Worm (Caenorhabditis elegans) whole organism, mixed stage, embryonic: ENCODE measurements around the gene nhr-34.
A peak's percentile ranks its signal among the peaks of the same experiment; 100 is the strongest.

Experiments
- M03D4.4 ChIP-seq: sonication (generic microtip); optimal IDR thresholded peaks from 2 replicates; lab custom pipeline; 2017; ENCODE audit warnings: mild to moderate bottlenecking, missing genetic modification characterization, missing compliant biosample characterization
- bed-3 ChIP-seq: fragments of 200-800 bp; sonication (Bioruptor generic); optimal IDR thresholded peaks from 3 replicates; lab custom pipeline; 2018; ENCODE audit warnings: mild to moderate bottlenecking, missing genetic modification characterization, moderate library complexity, missing compliant biosample characterization
- blmp-1 ChIP-seq: fragments of 150-350 bp; optimal IDR thresholded peaks from 2 replicates; lab custom pipeline; 2014; ENCODE audit warnings: missing biosample characterization, missing genetic modification characterization
- ceh-39 ChIP-seq: fragments of 150-350 bp; optimal IDR thresholded peaks from 2 replicates; lab custom pipeline; 2014; ENCODE audit warnings: missing biosample characterization, missing genetic modification characterization
- ceh-43 ChIP-seq: fragments of 200-800 bp; sonication (Bioruptor generic); optimal IDR thresholded peaks from 2 replicates; lab custom pipeline; 2018; ENCODE audit warnings: mild to moderate bottlenecking, missing genetic modification characterization, moderate library complexity, missing compliant biosample characterization
- cnd-1 ChIP-seq: fragments of 200-800 bp; sonication (Bioruptor generic); optimal IDR thresholded peaks from 2 replicates; lab custom pipeline; 2018; ENCODE audit warnings: mild to moderate bottlenecking, missing genetic modification characterization, missing compliant biosample characterization
- drap-1 ChIP-seq: fragments of 200-800 bp; sonication (Bioruptor generic); optimal IDR thresholded peaks from 3 replicates; lab custom pipeline; 2018; ENCODE audit warnings: mild to moderate bottlenecking, missing genetic modification characterization, missing compliant biosample characterization
- elt-1 ChIP-seq: sonication (generic microtip); optimal IDR thresholded peaks from 2 replicates; lab custom pipeline; 2017; ENCODE audit warnings: missing genetic modification characterization, mild to moderate bottlenecking, missing compliant biosample characterization, antibody characterized with exemption, moderate library complexity, borderline replicate concordance; ENCODE audit not compliant: insufficient read depth
- elt-3 ChIP-seq: fragments of 150-350 bp; optimal IDR thresholded peaks from 2 replicates; lab custom pipeline; 2014; ENCODE audit warnings: missing biosample characterization, missing genetic modification characterization
- flh-1 ChIP-seq: fragments of 200-800 bp; sonication (Bioruptor generic); optimal IDR thresholded peaks from 2 replicates; lab custom pipeline; 2018; ENCODE audit warnings: mild to moderate bottlenecking, missing genetic modification characterization, moderate library complexity, missing compliant biosample characterization
- ham-2 ChIP-seq: fragments of 200-800 bp; sonication (Bioruptor generic); optimal IDR thresholded peaks from 2 replicates; lab custom pipeline; 2018; ENCODE audit warnings: mild to moderate bottlenecking, missing genetic modification characterization, missing compliant biosample characterization
- hlh-1 ChIP-seq: fragments of 150-350 bp; optimal IDR thresholded peaks from 2 replicates; lab custom pipeline; 2014; ENCODE audit warnings: missing biosample characterization, missing genetic modification reagents, missing genetic modification characterization
- lin-13 ChIP-seq: fragments of 150-350 bp; optimal IDR thresholded peaks from 2 replicates; lab custom pipeline; 2014; ENCODE audit warnings: missing biosample characterization, missing genetic modification characterization
- lin-32 ChIP-seq: fragments of 200-800 bp; sonication (Bioruptor generic); optimal IDR thresholded peaks from 2 replicates; lab custom pipeline; 2018; ENCODE audit warnings: mild to moderate bottlenecking, missing genetic modification characterization, missing compliant biosample characterization
- lsy-2 ChIP-seq: fragments of 150-350 bp; optimal IDR thresholded peaks from 2 replicates; lab custom pipeline; 2014; ENCODE audit warnings: missing biosample characterization, missing genetic modification characterization
- mab-5 ChIP-seq: fragments of 150-350 bp; optimal IDR thresholded peaks from 2 replicates; lab custom pipeline; 2014; ENCODE audit warnings: missing biosample characterization, missing genetic modification characterization
- mep-1 ChIP-seq: fragments of 150-350 bp; optimal IDR thresholded peaks from 2 replicates; lab custom pipeline; 2017; ENCODE audit warnings: missing biosample characterization, missing genetic modification reagents, missing genetic modification characterization, inconsistent platforms
- mls-2 ChIP-seq: sonication (generic microtip); optimal IDR thresholded peaks from 2 replicates; lab custom pipeline; 2016; ENCODE audit warnings: mild to moderate bottlenecking, missing genetic modification characterization, moderate library complexity, missing compliant biosample characterization
- nhr-12 ChIP-seq: fragments of 150-350 bp; optimal IDR thresholded peaks from 2 replicates; lab custom pipeline; 2014; ENCODE audit warnings: missing biosample characterization, missing genetic modification characterization
- nhr-28 ChIP-seq: fragments of 150-350 bp; optimal IDR thresholded peaks from 2 replicates; lab custom pipeline; 2014; ENCODE audit warnings: missing biosample characterization, missing genetic modification characterization
- nhr-76 ChIP-seq: sonication (generic microtip); optimal IDR thresholded peaks from 2 replicates; lab custom pipeline; 2017; ENCODE audit warnings: missing biosample characterization, missing genetic modification characterization
- pha-4 ChIP-seq: fragments of 150-350 bp; optimal IDR thresholded peaks from 2 replicates; lab custom pipeline; 2018; ENCODE audit warnings: missing biosample characterization, missing genetic modification reagents, missing genetic modification characterization
- sem-2 ChIP-seq: fragments of 200-800 bp; sonication (Bioruptor generic); optimal IDR thresholded peaks from 2 replicates; lab custom pipeline; 2018; ENCODE audit warnings: mild to moderate bottlenecking, missing genetic modification characterization, missing compliant biosample characterization
- snpc-4 ChIP-seq: fragments of 150-350 bp; optimal IDR thresholded peaks from 2 replicates; lab custom pipeline; 2014; ENCODE audit warnings: missing biosample characterization, missing genetic modification characterization
- unc-120 ChIP-seq: sonication (generic microtip); optimal IDR thresholded peaks from 2 replicates; lab custom pipeline; 2017; ENCODE audit warnings: missing genetic modification characterization, missing compliant biosample characterization; ENCODE audit not compliant: poor library complexity, severe bottlenecking
- unc-39 ChIP-seq: fragments of 150-350 bp; optimal IDR thresholded peaks from 2 replicates; lab custom pipeline; 2014; ENCODE audit warnings: missing biosample characterization, missing genetic modification characterization
- unc-62 ChIP-seq: fragments of 150-350 bp; optimal IDR thresholded peaks from 2 replicates; lab custom pipeline; 2014; ENCODE audit warnings: missing biosample characterization, missing genetic modification reagents, missing genetic modification characterization
- zip-8 ChIP-seq: fragments of 150-350 bp; optimal IDR thresholded peaks from 2 replicates; lab custom pipeline; 2014; ENCODE audit warnings: missing biosample characterization, missing genetic modification characterization

The nhr-34 gene

ce11 chrIV:9716490-9716889 lies 41.0 kb upstream of the nhr-34 start:
- TF ChIP-seq mab-5 (tag; lab: Kevin White, UChicago) (no peak), blmp-1 (tag; lab: Kevin White, UChicago) (peak; percentile 92)

ce11 chrIV:9714264-9714663 lies 38.8 kb upstream of the nhr-34 start:
- TF ChIP-seq unc-62 (GFP tag; lab: Kevin White, UChicago): no peak

- TF ChIP-seq unc-120 (tag; lab: Kevin White, UChicago): no peak
Measured at ce11 chrIV:9712782-9713181, 37.3 kb upstream of the nhr-34 start, which contains the start of gene K01H12.4. K01H12.4 (plus strand) TSS chrIV:9713082.

ce11 chrIV:9709887-9710286 lies 34.4 kb upstream of the nhr-34 start, which contains the start of gene nhr-38:
nhr-38 (plus strand) TSS chrIV:9710187.
- TF ChIP-seq lin-32 (GFP tag; lab: Kevin White, UChicago) (no peak), nhr-28 (tag; lab: Kevin White, UChicago) (no peak), sem-2 (GFP tag; lab: Kevin White, UChicago) (no peak), ham-2 (no peak), ceh-43 (GFP tag; lab: Kevin White, UChicago) (no peak), drap-1 (no peak), hlh-1 (no peak), mab-5 (tag; lab: Kevin White, UChicago) (no peak), zip-8 (tag; lab: Kevin White, UChicago) (no peak)

- TF ChIP-seq blmp-1 (tag; lab: Kevin White, UChicago) (no peak), mls-2 (no peak), unc-120 (tag; lab: Kevin White, UChicago) (no peak), lin-32 (GFP tag; lab: Kevin White, UChicago) (no peak), M03D4.4 (tag; lab: Kevin White, UChicago) (no peak), mep-1 (tag; lab: Kevin White, UChicago) (no peak), elt-1 (tag; lab: Kevin White, UChicago) (no peak), snpc-4 (tag; lab: Kevin White, UChicago) (no peak), elt-3 (tag; lab: Kevin White, UChicago) (no peak), ceh-39 (tag; lab: Kevin White, UChicago) (no peak), lsy-2 (tag; lab: Kevin White, UChicago) (no peak), nhr-76 (no peak), flh-1 (GFP tag; lab: Kevin White, UChicago) (no peak), unc-39 (tag; lab: Kevin White, UChicago) (no peak)
Measured at ce11 chrIV:9709205-9709604, 33.7 kb upstream of the nhr-34 start, which contains the start of gene ant-1.3. ant-1.3 (minus strand) TSS chrIV:9709305.

- TF ChIP-seq mls-2 (no peak), elt-3 (tag; lab: Kevin White, UChicago) (no peak), lsy-2 (tag; lab: Kevin White, UChicago) (peak; percentile 97), lin-13 (tag; lab: Kevin White, UChicago) (no peak), unc-120 (tag; lab: Kevin White, UChicago) (no peak), snpc-4 (tag; lab: Kevin White, UChicago) (no peak), sem-2 (GFP tag; lab: Kevin White, UChicago) (no peak), nhr-12 (no peak), bed-3 (no peak), zip-8 (tag; lab: Kevin White, UChicago) (no peak), hlh-1 (no peak), mep-1 (tag; lab: Kevin White, UChicago) (peak; percentile 57), unc-62 (GFP tag; lab: Kevin White, UChicago) (no peak), pha-4 (no peak), nhr-28 (tag; lab: Kevin White, UChicago) (no peak), drap-1 (no peak), cnd-1 (no peak)
Measured at ce11 chrIV:9706704-9707197, 31.3 kb upstream of the nhr-34 start, which contains the start of the genes dcaf-1 and dph-3. dcaf-1 (minus strand) TSS chrIV:9706723. dph-3 (plus strand) TSS chrIV:9707147.
